Worm (Caenorhabditis elegans) whole organism, L1 larva: ENCODE results near the gene Y54G11A.7.

Experiments
- C16A3.4 ChIP-seq: fragments of 150-350 bp; optimal IDR thresholded peaks from 2 replicates; lab custom pipeline; 2014; ENCODE audit warnings: missing biosample characterization, missing genetic modification characterization
- F16B12.6 ChIP-seq: fragments of 150-350 bp; optimal IDR thresholded peaks from 2 replicates; lab custom pipeline; 2014; ENCODE audit warnings: missing biosample characterization, missing genetic modification characterization
- aha-1 ChIP-seq: fragments of 150-350 bp; optimal IDR thresholded peaks from 2 replicates; lab custom pipeline; 2014; ENCODE audit warnings: missing biosample characterization, missing genetic modification characterization
- aly-2 ChIP-seq: fragments of 150-350 bp; optimal IDR thresholded peaks from 2 replicates; lab custom pipeline; 2014; ENCODE audit warnings: missing biosample characterization, missing genetic modification characterization
- blmp-1 ChIP-seq: fragments of 150-350 bp; optimal IDR thresholded peaks from 2 replicates; lab custom pipeline; 2014; ENCODE audit warnings: missing biosample characterization, missing genetic modification characterization
- ceh-8 ChIP-seq: fragments of 200-800 bp; sonication (Bioruptor generic); optimal IDR thresholded peaks from 2 replicates; lab custom pipeline; 2018; ENCODE audit warnings: mild to moderate bottlenecking, missing genetic modification characterization, moderate library complexity, missing compliant biosample characterization
- ceh-82 ChIP-seq, 3 experiments: fragments of 150-350 bp in 1 of 3; sonication (generic microtip) in 2 of 3; optimal IDR thresholded peaks; 2 replicates each; lab custom pipeline; 2014 to 2017; ENCODE audit warnings: missing biosample characterization in 3 of 3, missing genetic modification characterization in 3 of 3
- ces-1 ChIP-seq: fragments of 150-350 bp; optimal IDR thresholded peaks from 2 replicates; lab custom pipeline; 2014; ENCODE audit warnings: missing biosample characterization, missing genetic modification reagents, missing genetic modification characterization
- dpl-1 ChIP-seq, 3 experiments: fragments of 150-350 bp in 2 of 3; sonication (generic microtip) in 1 of 3; optimal IDR thresholded peaks; 2 replicates each; lab custom pipeline; 2014 to 2017; ENCODE audit warnings: missing biosample characterization in 3 of 3, missing genetic modification characterization in 3 of 3, missing genetic modification reagents in 3 of 3
- dsc-1 ChIP-seq: sonication (generic microtip); optimal IDR thresholded peaks from 2 replicates; lab custom pipeline; 2016; ENCODE audit warnings: mild to moderate bottlenecking, missing genetic modification characterization, missing compliant biosample characterization
- efl-1 ChIP-seq, 4 experiments: fragments of 150-350 bp; optimal IDR thresholded peaks in 3 of 4; peaks in 1 of 4; 1 replicate in 1 of 4; 2 replicates in 3 of 4; lab custom pipeline; 2014; ENCODE audit warnings: missing biosample characterization in 2 of 4, missing genetic modification characterization in 2 of 4, missing genetic modification reagents in 2 of 4
- efl-3 ChIP-seq: fragments of 200-800 bp; sonication (Bioruptor generic); optimal IDR thresholded peaks from 2 replicates; lab custom pipeline; 2018; ENCODE audit warnings: mild to moderate bottlenecking, missing genetic modification characterization, missing compliant biosample characterization
- egl-13 ChIP-seq: sonication (generic microtip); optimal IDR thresholded peaks from 2 replicates; lab custom pipeline; 2016; ENCODE audit warnings: missing genotype, missing genetic modification reagents, missing genetic modification characterization, missing compliant biosample characterization
- fkh-8 ChIP-seq: sonication (generic microtip); optimal IDR thresholded peaks from 2 replicates; lab custom pipeline; 2016; ENCODE audit warnings: mild to moderate bottlenecking, missing genetic modification characterization, missing compliant biosample characterization
- hpl-2 ChIP-seq: fragments of 150-350 bp; optimal IDR thresholded peaks from 2 replicates; lab custom pipeline; 2014; ENCODE audit warnings: missing biosample characterization, missing genetic modification reagents, missing genetic modification characterization
- isw-1 ChIP-seq: fragments of 200-800 bp; sonication (Bioruptor generic); IDR thresholded peaks from 2 replicates; pipeline ENCODE4 v1.3.6; 2022; ENCODE audit warnings: missing genetic modification characterization, missing compliant biosample characterization
- jun-1 ChIP-seq: fragments of 150-350 bp; optimal IDR thresholded peaks from 2 replicates; lab custom pipeline; 2014; ENCODE audit warnings: missing biosample characterization, missing genetic modification reagents, missing genetic modification characterization
- lin-13 ChIP-seq: fragments of 150-350 bp; optimal IDR thresholded peaks from 2 replicates; lab custom pipeline; 2014; ENCODE audit warnings: missing biosample characterization, missing genetic modification reagents, missing genetic modification characterization
- lin-14 ChIP-seq: fragments of 200-800 bp; sonication (Bioruptor generic); optimal IDR thresholded peaks from 2 replicates; lab custom pipeline; 2018; ENCODE audit warnings: mild to moderate bottlenecking, missing genetic modification characterization, moderate library complexity, missing compliant biosample characterization
- lin-35 ChIP-seq, 2 experiments: fragments of 150-350 bp; optimal IDR thresholded peaks; 2 replicates each; lab custom pipeline; 2014; ENCODE audit warnings: missing biosample characterization in 2 of 2, missing genetic modification characterization in 2 of 2, missing genetic modification reagents in 2 of 2
- lir-3 ChIP-seq: sonication (generic microtip); optimal IDR thresholded peaks from 2 replicates; lab custom pipeline; 2016; ENCODE audit warnings: mild to moderate bottlenecking, missing genetic modification characterization, moderate library complexity, missing compliant biosample characterization; ENCODE audit not compliant: poor library complexity
- lsy-2 ChIP-seq, 2 experiments: fragments of 150-350 bp; optimal IDR thresholded peaks; 2 replicates each; lab custom pipeline; 2014; ENCODE audit warnings: missing biosample characterization in 2 of 2, missing genetic modification characterization in 2 of 2
- mdl-1 ChIP-seq, 2 experiments: fragments of 150-350 bp; optimal IDR thresholded peaks; 2 replicates each; lab custom pipeline; 2014 to 2017; ENCODE audit warnings: missing biosample characterization in 2 of 2, missing genetic modification characterization in 2 of 2, inconsistent platforms in 1 of 2
- mep-1 ChIP-seq: fragments of 150-350 bp; optimal IDR thresholded peaks from 2 replicates; lab custom pipeline; 2014; ENCODE audit warnings: missing biosample characterization, missing genetic modification characterization
- nhr-19 ChIP-seq: fragments of 200-800 bp; sonication (Bioruptor generic); conservative IDR thresholded peaks from 2 replicates; pipeline ENCODE4 v1.3.6; 2022; ENCODE audit warnings: missing genetic modification characterization, missing compliant biosample characterization
- nhr-20 ChIP-seq: sonication (generic microtip); optimal IDR thresholded peaks from 2 replicates; lab custom pipeline; 2016; ENCODE audit warnings: mild to moderate bottlenecking, missing genetic modification characterization, missing compliant biosample characterization
- nhr-47 ChIP-seq: sonication (generic microtip); optimal IDR thresholded peaks from 2 replicates; lab custom pipeline; 2016; ENCODE audit warnings: mild to moderate bottlenecking, missing genetic modification characterization, moderate library complexity, missing compliant biosample characterization
- nhr-71 ChIP-seq: sonication (generic microtip); optimal IDR thresholded peaks from 2 replicates; lab custom pipeline; 2016; ENCODE audit warnings: mild to moderate bottlenecking, missing genetic modification characterization, moderate library complexity, missing compliant biosample characterization
- nhr-76 ChIP-seq: sonication (generic microtip); optimal IDR thresholded peaks from 2 replicates; lab custom pipeline; 2017; ENCODE audit warnings: missing biosample characterization, missing genetic modification characterization
- nhr-77 ChIP-seq: fragments of 150-350 bp; optimal IDR thresholded peaks from 2 replicates; lab custom pipeline; 2014; ENCODE audit warnings: missing biosample characterization, missing genetic modification characterization
- nhr-84 ChIP-seq: sonication (generic microtip); optimal IDR thresholded peaks from 2 replicates; lab custom pipeline; 2017; ENCODE audit warnings: missing biosample characterization, missing genetic modification characterization
- nhr-90 ChIP-seq: sonication (generic microtip); optimal IDR thresholded peaks from 2 replicates; lab custom pipeline; 2016; ENCODE audit warnings: mild to moderate bottlenecking, missing genetic modification characterization, missing compliant biosample characterization; ENCODE audit not compliant: poor library complexity
- pag-3 ChIP-seq: sonication (generic microtip); optimal IDR thresholded peaks from 2 replicates; lab custom pipeline; 2017; ENCODE audit warnings: missing genetic modification characterization, mild to moderate bottlenecking, missing compliant biosample characterization, antibody characterized with exemption, borderline replicate concordance; ENCODE audit not compliant: insufficient read depth
- pqm-1 ChIP-seq: sonication (generic microtip); optimal IDR thresholded peaks from 3 replicates; lab custom pipeline; 2017; ENCODE audit warnings: missing biosample characterization, missing genetic modification characterization
- rnt-1 ChIP-seq: sonication (generic microtip); optimal IDR thresholded peaks from 2 replicates; lab custom pipeline; 2016; ENCODE audit warnings: mild to moderate bottlenecking, missing genetic modification characterization, moderate library complexity, missing compliant biosample characterization
- skn-1 ChIP-seq: fragments of 150-350 bp; optimal IDR thresholded peaks from 2 replicates; lab custom pipeline; 2014; ENCODE audit warnings: missing biosample characterization, missing genetic modification characterization
- snpc-4 ChIP-seq: fragments of 150-350 bp; optimal IDR thresholded peaks from 2 replicates; lab custom pipeline; 2014; ENCODE audit warnings: missing biosample characterization, missing genetic modification characterization
- snu-23 ChIP-seq: sonication (generic microtip); optimal IDR thresholded peaks from 2 replicates; lab custom pipeline; 2016; ENCODE audit warnings: missing genetic modification characterization, missing compliant biosample characterization
- sptf-1 ChIP-seq: fragments of 150-350 bp; optimal IDR thresholded peaks from 2 replicates; lab custom pipeline; 2014; ENCODE audit warnings: missing biosample characterization, missing genetic modification characterization
- swsn-7 ChIP-seq: sonication (generic microtip); optimal IDR thresholded peaks from 2 replicates; lab custom pipeline; 2016; ENCODE audit warnings: missing genetic modification characterization, missing compliant biosample characterization
- tbx-2 ChIP-seq: sonication (generic microtip); optimal IDR thresholded peaks from 2 replicates; lab custom pipeline; 2016; ENCODE audit warnings: missing genetic modification characterization, missing compliant biosample characterization
- unc-86 ChIP-seq: sonication (generic microtip); optimal IDR thresholded peaks from 2 replicates; lab custom pipeline; 2016; ENCODE audit warnings: missing genetic modification characterization, missing compliant biosample characterization
- xbp-1 ChIP-seq: sonication (generic microtip); optimal IDR thresholded peaks from 2 replicates; lab custom pipeline; 2016; ENCODE audit warnings: missing genetic modification characterization, missing compliant biosample characterization
- zag-1 ChIP-seq: fragments of 150-350 bp; optimal IDR thresholded peaks from 2 replicates; lab custom pipeline; 2014; ENCODE audit warnings: missing biosample characterization, missing genetic modification characterization
- ztf-11 ChIP-seq, 2 experiments: sonication (generic microtip); optimal IDR thresholded peaks; 2 replicates each; lab custom pipeline; 2016 to 2017; ENCODE audit warnings: missing genetic modification characterization in 2 of 2, missing biosample characterization in 1 of 2, missing compliant biosample characterization in 1 of 2
- ztf-4 ChIP-seq: fragments of 150-350 bp; optimal IDR thresholded peaks from 2 replicates; lab custom pipeline; 2014; ENCODE audit warnings: missing biosample characterization, missing genetic modification characterization

The Y54G11A.7 gene

DNA sequence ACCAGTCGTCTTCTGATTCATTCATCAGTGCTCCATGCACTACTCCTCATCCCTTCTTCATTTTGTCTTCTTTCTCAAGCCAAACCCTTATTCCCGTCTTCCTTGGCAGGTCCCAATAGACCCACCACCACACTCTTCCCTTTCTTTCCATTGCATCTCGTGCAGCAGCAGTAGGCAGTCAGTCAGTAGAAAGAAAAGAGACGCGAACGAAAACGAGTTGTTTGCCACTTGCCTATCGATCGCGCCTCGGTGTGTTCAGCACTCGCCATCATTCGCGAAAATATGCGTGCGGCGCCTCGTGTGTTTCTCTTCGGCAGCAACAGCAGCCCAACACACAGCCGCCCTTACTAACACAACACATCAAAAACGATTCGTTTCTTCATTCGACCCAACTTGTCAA lies 47.6 kb upstream of the Y54G11A.7 start:
- peak in 1 of 2 experiments; percentile 71 for TF ChIP-seq mdl-1 (tag; optimal IDR thresholded peaks at IDR 0.05; lab: Kevin White, UChicago)
- peak; percentile 52 for TF ChIP-seq nhr-20 (tag; lab: Kevin White, UChicago)
- TF ChIP-seq nhr-71 (tag; lab: Kevin White, UChicago), result peak; percentile 67
- no peak for TF ChIP-seq pqm-1 (tag; lab: Kevin White, UChicago)
- TF ChIP-seq jun-1 (tag; lab: Kevin White, UChicago), result peak; percentile 35
- TF ChIP-seq nhr-47, result peak; percentile 46
- no peak for TF ChIP-seq ces-1 (GFP tag; lab: Kevin White, UChicago)
- peak; percentile 34 for TF ChIP-seq rnt-1 (tag; lab: Kevin White, UChicago)
- peak; percentile 63 to 65 for TF ChIP-seq lin-35 (GFP tag; optimal IDR thresholded peaks at IDR 0.05; lab: Kevin White, UChicago)
- no peak for TF ChIP-seq ztf-4 (tag; lab: Kevin White, UChicago)
- TF ChIP-seq tbx-2 (tag; lab: Kevin White, UChicago), result peak; percentile 35
- peak; percentile 23 for TF ChIP-seq dsc-1 (tag; lab: Kevin White, UChicago)
- TF ChIP-seq egl-13 (tag; lab: Kevin White, UChicago), result peak; percentile 4
- TF ChIP-seq xbp-1 (tag; lab: Kevin White, UChicago), result peak; percentile 47
- TF ChIP-seq nhr-76 (tag; lab: Kevin White, UChicago), result no peak
- TF ChIP-seq snu-23, result peak; percentile 69
- TF ChIP-seq blmp-1, result peak; percentile 32
- TF ChIP-seq unc-86 (tag; lab: Kevin White, UChicago), result peak; percentile 26
- TF ChIP-seq lsy-2 (tag; optimal IDR thresholded peaks at IDR 0.05; lab: Kevin White, UChicago), result peak; percentile 40 to 54
- peak; percentile 50 for TF ChIP-seq swsn-7 (tag; lab: Kevin White, UChicago)
- peak in 2 of 3 experiments; percentile 48 to 57 for TF ChIP-seq dpl-1 (GFP tag; optimal IDR thresholded peaks at IDR 0.05; lab: Kevin White, UChicago)
- TF ChIP-seq pag-3, result no peak
- TF ChIP-seq nhr-90 (tag; lab: Kevin White, UChicago), result no peak
- TF ChIP-seq lir-3 (tag; lab: Kevin White, UChicago), result peak; percentile 17
- TF ChIP-seq fkh-8 (tag; lab: Kevin White, UChicago), result no peak
- peak; percentile 4 to 64 (median 37) for TF ChIP-seq ceh-82 (tag; optimal IDR thresholded peaks at IDR 0.05; lab: Kevin White, UChicago)
- no peak for TF ChIP-seq zag-1
- TF ChIP-seq skn-1 (tag; lab: Kevin White, UChicago), result peak; percentile 16
- peak; percentile 28 for TF ChIP-seq C16A3.4 (tag; lab: Kevin White, UChicago)
- peak; percentile 55 to 60 for TF ChIP-seq efl-1 (optimal IDR thresholded peaks at IDR 0.05; lab: Kevin White, UChicago)
- TF ChIP-seq efl-1 (GFP tag; optimal IDR thresholded peaks at IDR 0.05 in 1 of 2; lab: Kevin White, UChicago), result peak; percentile 62 to 95
- peak; percentile 74 for TF ChIP-seq lin-14 (GFP tag; lab: Kevin White, UChicago)
- no peak for TF ChIP-seq nhr-77 (tag; lab: Kevin White, UChicago)
- TF ChIP-seq ceh-8 (GFP tag; lab: Kevin White, UChicago), result no peak
- peak; percentile 50 for TF ChIP-seq mep-1 (tag; lab: Kevin White, UChicago)
- TF ChIP-seq nhr-19 (GFP tag; lab: Robert Waterston, UW), result peak; percentile 5; the same call in 1 of the 2 replicates

DNA sequence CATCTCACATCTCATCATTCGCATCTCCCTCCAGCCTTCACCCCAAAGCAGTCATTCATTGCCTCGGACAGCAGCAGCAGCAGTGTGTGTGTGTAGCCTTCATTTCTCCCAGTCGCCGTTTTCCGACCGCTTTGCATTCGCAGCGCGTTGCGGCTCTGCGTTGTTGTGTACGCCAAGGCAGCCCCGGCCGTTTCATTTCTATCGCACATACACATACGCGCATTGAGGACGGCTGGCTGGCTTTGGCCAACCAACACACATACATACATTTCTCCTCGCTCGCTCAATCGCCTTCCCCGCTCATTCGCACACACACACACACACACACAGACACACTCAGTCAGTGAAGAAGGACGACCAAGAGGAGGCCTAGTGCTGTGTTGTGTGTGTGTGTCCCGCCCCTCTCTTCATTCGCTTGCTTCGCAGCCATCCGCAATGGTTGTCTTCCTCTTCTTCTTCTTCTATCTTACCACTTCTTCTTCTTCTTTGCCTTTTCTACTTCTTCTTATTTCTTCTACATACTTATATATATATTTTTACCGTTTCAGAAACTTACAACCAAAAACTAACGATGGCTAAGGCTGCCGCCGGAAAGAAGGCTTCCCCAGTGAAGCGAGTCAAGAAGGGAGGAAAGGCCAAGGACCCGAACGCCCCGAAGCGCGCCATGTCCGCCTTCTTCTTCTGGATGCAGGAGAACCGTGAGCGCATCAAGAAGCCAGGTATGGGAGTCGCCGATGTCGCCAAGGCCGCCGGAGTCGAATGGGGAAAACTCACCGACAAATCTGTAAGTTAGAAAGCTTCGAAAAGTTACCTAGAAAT lies 46.7 kb upstream of the Y54G11A.7 start, which contains the start of gene hmg-1.1:
hmg-1.1 (plus strand) TSS at position 549 of the 819 bp plus-strand sequence.
- TF ChIP-seq nhr-47, result peak; percentile 67
- no peak for TF ChIP-seq sptf-1 (tag; lab: Kevin White, UChicago)
- TF ChIP-seq lir-3 (tag; lab: Kevin White, UChicago), result peak; percentile 61
- TF ChIP-seq mdl-1 (tag; optimal IDR thresholded peaks at IDR 0.05; lab: Kevin White, UChicago), result peak in 1 of 2 experiments; percentile 60
- TF ChIP-seq lin-13 (GFP tag; lab: Kevin White, UChicago), result peak; percentile 20
- no peak for TF ChIP-seq ces-1 (GFP tag; lab: Kevin White, UChicago)
- TF ChIP-seq zag-1, result no peak
- peak; percentile 74 to 79 for TF ChIP-seq efl-1 (optimal IDR thresholded peaks at IDR 0.05; lab: Kevin White, UChicago)
- peak; percentile 47 to 94 for TF ChIP-seq efl-1 (GFP tag; optimal IDR thresholded peaks at IDR 0.05 in 1 of 2; lab: Kevin White, UChicago)
- peak; percentile 54 to 64 (median 64) for TF ChIP-seq dpl-1 (GFP tag; optimal IDR thresholded peaks at IDR 0.05; lab: Kevin White, UChicago)
- peak; percentile 70 for TF ChIP-seq tbx-2 (tag; lab: Kevin White, UChicago)
- TF ChIP-seq snpc-4 (tag; lab: Kevin White, UChicago), result peak; percentile 58
- peak; percentile 71 for TF ChIP-seq blmp-1
- peak; percentile 38 for TF ChIP-seq F16B12.6 (tag; lab: Kevin White, UChicago)
- TF ChIP-seq lin-35 (GFP tag; optimal IDR thresholded peaks at IDR 0.05; lab: Kevin White, UChicago), result peak; percentile 70 to 79
- TF ChIP-seq fkh-8 (tag; lab: Kevin White, UChicago), result peak; percentile 87
- TF ChIP-seq nhr-84, result no peak
- TF ChIP-seq aly-2 (tag; lab: Kevin White, UChicago), result no peak
- peak; percentile 12; the same call in 1 of the 2 replicates for TF ChIP-seq isw-1 (GFP tag; lab: Robert Waterston, UW)
- TF ChIP-seq unc-86 (tag; lab: Kevin White, UChicago), result peak; percentile 64
- no peak for TF ChIP-seq efl-3
- peak in 1 of 2 experiments; percentile 63 for TF ChIP-seq ztf-11 (tag; optimal IDR thresholded peaks at IDR 0.05; lab: Kevin White, UChicago)
- TF ChIP-seq aha-1 (tag; lab: Kevin White, UChicago), result no peak
- no peak for TF ChIP-seq hpl-2 (GFP tag; lab: Kevin White, UChicago)
- TF ChIP-seq snu-23, result peak; percentile 85
